Fruit fly (Drosophila melanogaster) Kc167 (cell line): ENCODE results near the gene Coa8.

Experiments
- Sin3A ChIP-seq: fragments of >200 bp; optimal IDR thresholded peaks from 2 replicates; lab custom pipeline; 2018; ENCODE audit warnings: missing external identifiers
- h ChIP-seq: fragments of >200 bp; optimal IDR thresholded peaks from 3 replicates; lab custom pipeline; 2018; ENCODE audit warnings: missing external identifiers
- psq ChIP-seq: fragments of >200 bp; optimal IDR thresholded peaks from 2 replicates; lab custom pipeline; 2017; ENCODE audit warnings: missing external identifiers

DNA sequence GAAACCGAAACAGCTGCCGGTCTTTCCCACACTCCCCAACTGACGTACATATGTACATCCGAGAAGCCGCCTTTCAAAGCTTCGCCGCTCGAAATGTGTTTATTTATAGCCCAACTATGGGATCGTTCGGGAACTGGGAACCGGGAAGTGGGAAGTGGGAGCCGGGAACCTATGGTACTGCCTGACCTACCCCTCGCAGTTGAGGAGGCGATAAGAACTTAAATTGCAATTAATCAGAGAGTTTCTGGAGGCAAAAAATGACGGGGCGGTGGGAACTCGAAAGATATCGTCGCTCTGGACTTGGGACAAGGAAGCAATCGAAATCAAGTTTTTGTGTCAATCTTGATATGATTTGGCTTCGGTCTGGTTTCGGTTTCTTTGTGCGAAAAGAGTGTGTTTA, 47.4 kb upstream of the Coa8 start:
- TF ChIP-seq psq (no peak), Sin3A (no peak), h (lab: Kevin White, UChicago) (no peak)
